Fruit fly (Drosophila melanogaster): Measurements from ENCODE around the gene elm.

elm gene

DNA sequence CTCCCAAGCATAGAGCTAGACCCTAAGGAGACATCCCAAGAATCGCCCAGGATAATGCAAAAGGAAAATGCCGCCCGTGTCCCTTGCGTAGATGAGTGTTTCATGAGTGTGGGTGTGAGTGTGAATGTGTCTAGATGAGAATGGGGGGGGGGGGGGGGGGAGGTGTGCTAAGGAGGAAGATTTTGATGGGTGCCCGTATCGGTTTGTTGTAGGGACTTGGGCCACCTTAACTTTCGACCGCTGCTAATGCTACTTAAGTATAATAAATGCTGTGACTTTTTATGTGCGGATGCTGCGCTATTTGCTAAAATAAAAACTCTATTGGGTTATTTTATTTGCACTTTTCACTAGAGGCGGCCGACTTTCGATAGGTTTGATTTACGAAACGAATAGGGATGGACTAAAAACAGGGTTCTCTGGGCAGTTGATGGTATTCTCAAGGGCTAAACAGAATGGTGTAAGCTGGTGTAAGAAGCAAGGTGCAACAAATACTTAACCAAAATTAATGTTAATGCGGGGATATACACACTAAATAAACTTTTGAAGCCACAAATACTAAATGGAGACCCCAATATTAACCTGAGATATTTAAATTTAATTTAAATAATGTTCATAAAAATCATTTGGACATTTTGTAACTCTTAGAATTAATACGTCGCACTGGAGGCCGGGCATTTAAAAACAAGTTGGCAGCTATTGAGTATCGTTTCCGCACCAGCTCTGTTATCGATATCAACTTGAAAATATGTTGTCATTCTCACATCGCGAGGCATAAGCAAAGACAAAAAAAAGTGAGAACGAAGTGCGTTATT lies 14.5 kb upstream of the elm start, which contains the start of the genes Xe7 and Atg17 (continued):
- TF ChIP-seq CG3163 (GFP tag; optimal IDR thresholded peaks at IDR 0.05) (peak; percentile 42), CG17328 (GFP tag; IDR thresholded peaks at IDR 0.05) (peak; percentile 72), CG2202 (tag; optimal IDR thresholded peaks at IDR 0.05) (peak; percentile 67), Asciz (GFP tag; optimal IDR thresholded peaks at IDR 0.05) (peak; percentile 24), NFAT (GFP tag; IDR thresholded peaks at IDR 0.05) (peak; percentile 93), lab (GFP tag; optimal IDR thresholded peaks at IDR 0.05) (peak; percentile 90), lilli (GFP tag; optimal IDR thresholded peaks at IDR 0.05) (peak; percentile 96), B-H1 (GFP tag; IDR thresholded peaks at IDR 0.05) (peak; percentile 87), CG4404 (GFP tag; IDR thresholded peaks at IDR 0.05) (peak; percentile 96), Dip3 (GFP tag; optimal IDR thresholded peaks at IDR 0.05) (peak; percentile 93), CG34224 (GFP tag; IDR thresholded peaks at IDR 0.05; ENCODE audit: partially characterized antibody) (peak; percentile 35; the same call in 1 of the 3 replicates), inv (GFP tag; IDR thresholded peaks at IDR 0.05; ENCODE audit: partially characterized antibody) (peak; percentile 49; the same call in 1 of the 2 replicates), pan (optimal IDR thresholded peaks at IDR 0.05) (no peak), pan (GFP tag; optimal IDR thresholded peaks at IDR 0.05 in 1 of 2, IDR thresholded peaks at IDR 0.05 in 1 of 2) (peak in 1 of 2 experiments; percentile 91), CG17186 (GFP tag; optimal IDR thresholded peaks at IDR 0.05) (peak; percentile 66), sna (GFP tag; IDR thresholded peaks at IDR 0.05; ENCODE audit: partially characterized antibody) (0 out of 2 replicates have a peak, but pooled peaks have one; percentile 35), Usf (GFP tag; optimal IDR thresholded peaks at IDR 0.05) (peak; percentile 87), Ptx1 (GFP tag; IDR thresholded peaks at IDR 0.05) (peak; percentile 95), CG7786 (GFP tag; optimal IDR thresholded peaks at IDR 0.05) (peak; percentile 85), CG6175 (GFP tag; IDR thresholded peaks at IDR 0.05) (peak; percentile 85; the same call in 2 of the 3 replicates), ro (GFP tag; IDR thresholded peaks at IDR 0.05) (peak; percentile 74), danr (GFP tag; IDR thresholded peaks at IDR 0.05) (peak; percentile 83), MTF-1 (GFP tag; optimal IDR thresholded peaks at IDR 0.05; ENCODE audit: borderline replicate concordance) (peak; percentile 52), zen (tag; optimal IDR thresholded peaks at IDR 0.05) (peak; percentile 83), ap (GFP tag; IDR thresholded peaks at IDR 0.05) (peak; percentile 81), Opbp (GFP tag; IDR thresholded peaks at IDR 0.05; ENCODE audit: partially characterized antibody) (peak; percentile 65; the same call in 2 of the 3 replicates), da (GFP tag; optimal IDR thresholded peaks at IDR 0.05) (peak; percentile 72), pita (GFP tag; optimal IDR thresholded peaks at IDR 0.05) (no peak), sens (GFP tag) (peak; percentile 98), hb (GFP tag; IDR thresholded peaks at IDR 0.05; ENCODE audit: partially characterized antibody) (peak; percentile 60; the same call in 1 of the 3 replicates), Oli (tag; optimal IDR thresholded peaks at IDR 0.05) (peak; percentile 90), Vsx1 (GFP tag; optimal IDR thresholded peaks at IDR 0.05) (no peak), Lpt (GFP tag; optimal IDR thresholded peaks at IDR 0.05) (no peak), croc (GFP tag; conservative IDR thresholded peaks at IDR 0.05) (peak; percentile 87), CG17612 (GFP tag; IDR thresholded peaks at IDR 0.05) (peak; percentile 83), CG3847 (GFP tag; IDR thresholded peaks at IDR 0.05) (peak; percentile 96), CG4424 (GFP tag; optimal IDR thresholded peaks at IDR 0.05) (peak; percentile 93), BtbVII (GFP tag; optimal IDR thresholded peaks at IDR 0.05) (peak; percentile 77), pb (GFP tag; optimal IDR thresholded peaks at IDR 0.05) (peak; percentile 69), ham (GFP tag; IDR thresholded peaks at IDR 0.05) (peak; percentile 82), cas (GFP tag; IDR thresholded peaks at IDR 0.05) (peak; percentile 66; the same call in 1 of the 2 replicates), CG8478 (optimal IDR thresholded peaks at IDR 0.05) (no peak), PHDP (tag; optimal IDR thresholded peaks at IDR 0.05) (peak; percentile 87), bsh (GFP tag; optimal IDR thresholded peaks at IDR 0.05) (peak; percentile 3 to 86), CG10366 (GFP tag; IDR thresholded peaks at IDR 0.05) (peak; percentile 91), CG13123 (GFP tag; optimal IDR thresholded peaks at IDR 0.05) (peak; percentile 78), MESR4 (GFP tag; optimal IDR thresholded peaks at IDR 0.05) (peak; percentile 96), CG18011 (GFP tag; optimal IDR thresholded peaks at IDR 0.05) (peak; percentile 74), trh (GFP tag; optimal IDR thresholded peaks at IDR 0.05) (peak; percentile 92)

Measured in whole organism, embryonic.